Worm (Caenorhabditis elegans) whole organism, L4 larva: ENCODE data around the gene nlp-3.

Experiments used
- F26F4.8 ChIP-seq: fragments of 200-800 bp; sonication (Bioruptor generic); conservative IDR thresholded peaks from 2 replicates; pipeline ENCODE4 v1.3.6; 2022; ENCODE audit warnings: missing genetic modification characterization, missing compliant biosample characterization
- fos-1 ChIP-seq: fragments of 150-350 bp; optimal IDR thresholded peaks from 2 replicates; lab custom pipeline; 2014; ENCODE audit warnings: missing biosample characterization, missing genetic modification characterization
- jun-1 ChIP-seq: fragments of 150-350 bp; optimal IDR thresholded peaks from 2 replicates; lab custom pipeline; 2014; ENCODE audit warnings: missing biosample characterization, missing genetic modification reagents, missing genetic modification characterization
- lin-15B ChIP-seq: fragments of 150-350 bp; sonication (generic microtip); optimal IDR thresholded peaks from 3 replicates; lab custom pipeline; 2014; ENCODE audit warnings: missing biosample characterization, missing genetic modification characterization
- mdt-29 ChIP-seq: fragments of 200-800 bp; sonication (Bioruptor generic); IDR thresholded peaks from 2 replicates; pipeline ENCODE4 v1.3.6; 2022; ENCODE audit warnings: missing genetic modification reagents, missing genetic modification characterization, missing compliant biosample characterization
- nhr-6 ChIP-seq: fragments of 150-350 bp; optimal IDR thresholded peaks from 2 replicates; lab custom pipeline; 2014; ENCODE audit warnings: missing biosample characterization, missing genetic modification characterization
- nhr-76 ChIP-seq: fragments of 150-350 bp; optimal IDR thresholded peaks from 2 replicates; lab custom pipeline; 2014; ENCODE audit warnings: missing biosample characterization, missing genetic modification characterization
- nhr-77 ChIP-seq: fragments of 150-350 bp; optimal IDR thresholded peaks from 2 replicates; lab custom pipeline; 2014; ENCODE audit warnings: missing biosample characterization, missing genetic modification characterization
- pqm-1 ChIP-seq: sonication (generic microtip); optimal IDR thresholded peaks from 2 replicates; lab custom pipeline; 2017; ENCODE audit warnings: missing biosample characterization, missing genetic modification characterization
- skn-1 ChIP-seq: fragments of 150-350 bp; optimal IDR thresholded peaks from 2 replicates; lab custom pipeline; 2014; ENCODE audit warnings: missing biosample characterization, missing genetic modification characterization
- unc-130 ChIP-seq: sonication (generic microtip); optimal IDR thresholded peaks from 2 replicates; lab custom pipeline; 2016; ENCODE audit warnings: missing genetic modification reagents, missing genetic modification characterization, missing compliant biosample characterization
- zag-1 ChIP-seq: fragments of 150-350 bp; optimal IDR thresholded peaks from 2 replicates; lab custom pipeline; 2014; ENCODE audit warnings: missing biosample characterization, missing genetic modification characterization
- zip-2 ChIP-seq: fragments of 150-350 bp; optimal IDR thresholded peaks from 2 replicates; lab custom pipeline; 2014; ENCODE audit warnings: missing biosample characterization, missing genetic modification characterization

ce11 chrX:13201401-13201800, 23.2 kb upstream of the nlp-3 start, which contains the start of gene unc-9:
- TF ChIP-seq mdt-29 (GFP tag; lab: Robert Waterston, UW): no peak
- TF ChIP-seq zip-2 (tag; lab: Kevin White, UChicago): no peak
- TF ChIP-seq nhr-77 (tag; lab: Kevin White, UChicago): no peak
- no peak for TF ChIP-seq zag-1
- no peak for TF ChIP-seq nhr-76 (tag; lab: Kevin White, UChicago)
- no peak for TF ChIP-seq unc-130 (GFP tag; lab: Kevin White, UChicago)
- no peak for TF ChIP-seq skn-1 (tag; lab: Kevin White, UChicago)
- no peak for TF ChIP-seq nhr-6 (tag; lab: Kevin White, UChicago)
- TF ChIP-seq lin-15B (tag; lab: Kevin White, UChicago): no peak
- no peak for TF ChIP-seq jun-1
- no peak for TF ChIP-seq pqm-1
- no peak for TF ChIP-seq fos-1
- TF ChIP-seq F26F4.8 (GFP tag; lab: Robert Waterston, UW): no peak
